Fruit fly (Drosophila melanogaster) whole organism, prepupa: ENCODE results near the gene wisp.

Source experiments
- Blimp-1 ChIP-seq: fragments of 200-800 bp; sonication (Bioruptor generic); optimal IDR thresholded peaks from 3 replicates; lab custom pipeline; 2017; ENCODE audit warnings: missing biosample characterization, missing genetic modification characterization, mild to moderate bottlenecking, moderate library complexity, missing genetic modification reagents
- CG10631 ChIP-seq: fragments of 200-800 bp; sonication (Bioruptor generic); optimal IDR thresholded peaks from 2 replicates; lab custom pipeline; 2016; ENCODE audit warnings: missing biosample characterization, missing genetic modification characterization
- CG10669 ChIP-seq: fragments of 200-800 bp; sonication (Bioruptor generic); optimal IDR thresholded peaks from 3 replicates; lab custom pipeline; 2018; ENCODE audit warnings: missing biosample characterization, mild to moderate bottlenecking, missing genetic modification characterization, moderate library complexity
- CG11762 ChIP-seq: fragments of 200-800 bp; sonication (Bioruptor generic); optimal IDR thresholded peaks from 3 replicates; lab custom pipeline; 2016; ENCODE audit warnings: missing biosample characterization, missing genetic modification characterization; ENCODE audit not compliant: insufficient read depth
- CG11902 ChIP-seq: fragments of 200-800 bp; sonication (Bioruptor generic); optimal IDR thresholded peaks from 3 replicates; lab custom pipeline; 2016; ENCODE audit warnings: missing biosample characterization, missing genetic modification characterization
- CG15336 ChIP-seq: fragments of 200-800 bp; sonication (Bioruptor generic); IDR thresholded peaks from 2 replicates; pipeline ENCODE4 v1.3.6; 2022; ENCODE audit warnings: missing biosample characterization, missing genetic modification characterization
- CG1621 ChIP-seq: fragments of 200-800 bp; sonication (Bioruptor generic); optimal IDR thresholded peaks from 3 replicates; lab custom pipeline; 2018; ENCODE audit warnings: missing biosample characterization, mild to moderate bottlenecking, missing genetic modification characterization
- CG16779 ChIP-seq: fragments of 200-800 bp; sonication (Bioruptor generic); optimal IDR thresholded peaks from 3 replicates; lab custom pipeline; 2017; ENCODE audit warnings: missing biosample characterization, mild to moderate bottlenecking, missing genetic modification characterization
- CG31627 ChIP-seq: fragments of 200-800 bp; sonication (Bioruptor generic); optimal IDR thresholded peaks from 3 replicates; lab custom pipeline; 2016; ENCODE audit warnings: missing biosample characterization, missing genetic modification characterization
- CG32006 ChIP-seq: fragments of 200-800 bp; sonication (Bioruptor generic); optimal IDR thresholded peaks from 3 replicates; lab custom pipeline; 2017; ENCODE audit warnings: missing biosample characterization, mild to moderate bottlenecking, missing genetic modification characterization
- CG4318 ChIP-seq: fragments of 200-800 bp; sonication (Bioruptor generic); optimal IDR thresholded peaks from 3 replicates; lab custom pipeline; 2017; ENCODE audit warnings: missing biosample characterization, mild to moderate bottlenecking, missing genetic modification characterization
- CG6163 ChIP-seq: fragments of 200-800 bp; sonication (Bioruptor generic); IDR thresholded peaks from 3 replicates; pipeline ENCODE4 v1.3.6; 2022; ENCODE audit warnings: missing biosample characterization, missing genetic modification characterization
- CG6276 ChIP-seq: fragments of 200-800 bp; sonication (Bioruptor generic); optimal IDR thresholded peaks from 2 replicates; lab custom pipeline; 2017; ENCODE audit warnings: missing biosample characterization, mild to moderate bottlenecking, missing genetic modification characterization
- CG6854 ChIP-seq: fragments of 200-800 bp; sonication (Bioruptor generic); optimal IDR thresholded peaks from 2 replicates; lab custom pipeline; 2017; ENCODE audit warnings: missing biosample characterization, mild to moderate bottlenecking, missing genetic modification characterization
- CG7368 ChIP-seq: fragments of 200-800 bp; sonication (Bioruptor generic); optimal IDR thresholded peaks from 3 replicates; lab custom pipeline; 2016; ENCODE audit warnings: missing biosample characterization, missing genetic modification characterization
- CG8119 ChIP-seq: fragments of 200-800 bp; sonication (Bioruptor generic); IDR thresholded peaks from 3 replicates; pipeline ENCODE4 v1.3.6; 2022; ENCODE audit warnings: missing biosample characterization, missing genetic modification characterization
- CG8319 ChIP-seq: fragments of 200-800 bp; sonication (Bioruptor generic); optimal IDR thresholded peaks from 3 replicates; lab custom pipeline; 2016; ENCODE audit warnings: missing biosample characterization, missing genetic modification characterization
- CG8632 ChIP-seq: fragments of 200-800 bp; sonication (Bioruptor generic); optimal IDR thresholded peaks from 3 replicates; lab custom pipeline; 2016; ENCODE audit warnings: missing biosample characterization, missing genetic modification characterization
- CG9139 ChIP-seq: fragments of 200-800 bp; sonication (Bioruptor generic); optimal IDR thresholded peaks from 3 replicates; lab custom pipeline; 2017; ENCODE audit warnings: missing biosample characterization, mild to moderate bottlenecking, missing genetic modification characterization
- Eip78C ChIP-seq: fragments of 200-800 bp; sonication (Bioruptor generic); peaks from one replicate; lab custom pipeline; 2016; ENCODE audit warnings: missing biosample characterization, missing genetic modification characterization
- Eip93F ChIP-seq: fragments of 200-800 bp; sonication (Bioruptor generic); optimal IDR thresholded peaks from 2 replicates; lab custom pipeline; 2016; ENCODE audit warnings: missing biosample characterization, mild to moderate bottlenecking, missing genetic modification characterization
- Ets96B ChIP-seq: fragments of 200-800 bp; optimal IDR thresholded peaks from 2 replicates; lab custom pipeline; 2019; ENCODE audit warnings: missing biosample characterization, mild to moderate bottlenecking, missing genetic modification characterization, moderate library complexity
- Gug ChIP-seq: fragments of 200-800 bp; sonication (Bioruptor generic); IDR thresholded peaks from 2 replicates; pipeline ENCODE4 v1.3.6; 2022; ENCODE audit warnings: missing biosample characterization, missing genetic modification characterization
- Hr38 ChIP-seq: sonication (Bioruptor generic); optimal IDR thresholded peaks from 2 replicates; lab custom pipeline; 2016; ENCODE audit warnings: missing biosample characterization, missing genetic modification characterization
- Hr39 ChIP-seq: fragments of 200-800 bp; sonication (Bioruptor generic); optimal IDR thresholded peaks from 2 replicates; lab custom pipeline; 2016; ENCODE audit warnings: missing biosample characterization, missing genetic modification characterization
- Hr4 ChIP-seq: fragments of 200-800 bp; sonication (Bioruptor generic); optimal IDR thresholded peaks from 3 replicates; lab custom pipeline; 2016; ENCODE audit warnings: missing biosample characterization, missing genetic modification characterization
- Lpt ChIP-seq: fragments of 200-800 bp; sonication (Bioruptor generic); optimal IDR thresholded peaks from 3 replicates; lab custom pipeline; 2016; ENCODE audit warnings: missing biosample characterization, missing genetic modification characterization
- Met ChIP-seq: fragments of 200-800 bp; sonication (Bioruptor generic); optimal IDR thresholded peaks from 3 replicates; lab custom pipeline; 2016; ENCODE audit warnings: missing biosample characterization, missing genetic modification characterization
- OdsH ChIP-seq: fragments of 200-800 bp; sonication (Bioruptor generic); optimal IDR thresholded peaks from 3 replicates; lab custom pipeline; 2016; ENCODE audit warnings: missing biosample characterization, missing genetic modification characterization
- Smox ChIP-seq: fragments of 200-800 bp; sonication (Bioruptor generic); optimal IDR thresholded peaks from 3 replicates; lab custom pipeline; 2016; ENCODE audit warnings: missing biosample characterization, missing genetic modification characterization
- Sox102F ChIP-seq: fragments of 200-800 bp; sonication (Bioruptor generic); optimal IDR thresholded peaks from 2 replicates; lab custom pipeline; 2016; ENCODE audit warnings: missing biosample characterization, mild to moderate bottlenecking, missing genetic modification characterization
- Sox14 ChIP-seq: fragments of 200-800 bp; sonication (Bioruptor generic); optimal IDR thresholded peaks from 3 replicates; lab custom pipeline; 2016; ENCODE audit warnings: missing biosample characterization, missing genetic modification characterization
- achi ChIP-seq: fragments of 200-800 bp; sonication (Bioruptor generic); optimal IDR thresholded peaks from 3 replicates; lab custom pipeline; 2016; ENCODE audit warnings: missing biosample characterization, missing genetic modification characterization
- acj6 ChIP-seq: fragments of 200-800 bp; sonication (Bioruptor generic); optimal IDR thresholded peaks from 3 replicates; lab custom pipeline; 2016; ENCODE audit warnings: missing biosample characterization, missing genetic modification characterization
- cyc ChIP-seq: fragments of 200-800 bp; sonication (Bioruptor generic); optimal IDR thresholded peaks from 3 replicates; lab custom pipeline; 2016; ENCODE audit warnings: missing biosample characterization, missing genetic modification characterization
- dac ChIP-seq: fragments of 200-800 bp; sonication (Bioruptor generic); optimal IDR thresholded peaks from 2 replicates; lab custom pipeline; 2017; ENCODE audit warnings: missing biosample characterization, mild to moderate bottlenecking, missing genetic modification characterization
- eg ChIP-seq: fragments of 200-800 bp; sonication (Bioruptor generic); IDR thresholded peaks from 3 replicates; pipeline ENCODE4 v1.3.6; 2022; ENCODE audit warnings: missing biosample characterization, missing genetic modification characterization
- esn ChIP-seq: fragments of 200-800 bp; sonication (Bioruptor generic); optimal IDR thresholded peaks from 2 replicates; lab custom pipeline; 2016; ENCODE audit warnings: missing biosample characterization, mild to moderate bottlenecking, missing genetic modification characterization, moderate library complexity
- fd59A ChIP-seq: fragments of 200-800 bp; sonication (Bioruptor generic); optimal IDR thresholded peaks from 2 replicates; lab custom pipeline; 2017; ENCODE audit warnings: missing biosample characterization, mild to moderate bottlenecking, missing genetic modification characterization, missing genetic modification reagents
- fd85E ChIP-seq: fragments of 200-800 bp; sonication (Bioruptor generic); optimal IDR thresholded peaks from 3 replicates; lab custom pipeline; 2016; ENCODE audit warnings: missing biosample characterization, missing genetic modification characterization
- fkh ChIP-seq: fragments of 200-800 bp; sonication (Bioruptor generic); optimal IDR thresholded peaks from 3 replicates; lab custom pipeline; 2017; ENCODE audit warnings: missing biosample characterization, mild to moderate bottlenecking, missing genetic modification characterization, moderate library complexity
- lz ChIP-seq: fragments of 200-800 bp; sonication (Bioruptor generic); optimal IDR thresholded peaks from 3 replicates; lab custom pipeline; 2016; ENCODE audit warnings: missing biosample characterization, missing genetic modification characterization
- net ChIP-seq: fragments of 200-800 bp; sonication (Bioruptor generic); optimal IDR thresholded peaks from 3 replicates; lab custom pipeline; 2016; ENCODE audit warnings: missing biosample characterization, missing genetic modification characterization
- pdm3 ChIP-seq: fragments of 200-800 bp; sonication (Bioruptor generic); optimal IDR thresholded peaks from 3 replicates; lab custom pipeline; 2016; ENCODE audit warnings: missing biosample characterization, missing genetic modification characterization
- salr ChIP-seq, 2 experiments: fragments of 200-800 bp; sonication (Bioruptor generic); optimal IDR thresholded peaks; 3 replicates each; lab custom pipeline; 2016 to 2018; ENCODE audit warnings: missing biosample characterization in 2 of 2, missing genetic modification characterization in 2 of 2, mild to moderate bottlenecking in 1 of 2
- spab ChIP-seq: fragments of 200-800 bp; sonication (Bioruptor generic); optimal IDR thresholded peaks from 2 replicates; lab custom pipeline; 2017; ENCODE audit warnings: missing biosample characterization, mild to moderate bottlenecking, missing genetic modification characterization, missing genetic modification reagents
- ss ChIP-seq, 2 experiments: fragments of 200-800 bp; sonication (Bioruptor generic); optimal IDR thresholded peaks; 2 replicates in 1 of 2; 3 replicates in 1 of 2; lab custom pipeline; 2017 to 2018; ENCODE audit warnings: mild to moderate bottlenecking in 2 of 2, missing biosample characterization in 2 of 2, missing genetic modification characterization in 2 of 2, moderate library complexity in 1 of 2
- svp ChIP-seq: fragments of 200-800 bp; sonication (Bioruptor generic); peaks from one replicate; lab custom pipeline; 2016; ENCODE audit warnings: missing biosample characterization, missing genetic modification characterization
- topi ChIP-seq: fragments of 200-800 bp; sonication (Bioruptor generic); optimal IDR thresholded peaks from 3 replicates; lab custom pipeline; 2016; ENCODE audit warnings: missing biosample characterization, missing genetic modification characterization
- vri ChIP-seq: fragments of 200-800 bp; sonication (Bioruptor generic); optimal IDR thresholded peaks from 3 replicates; lab custom pipeline; 2016; ENCODE audit warnings: missing biosample characterization, mild to moderate bottlenecking, missing genetic modification characterization

Gene wisp

DNA sequence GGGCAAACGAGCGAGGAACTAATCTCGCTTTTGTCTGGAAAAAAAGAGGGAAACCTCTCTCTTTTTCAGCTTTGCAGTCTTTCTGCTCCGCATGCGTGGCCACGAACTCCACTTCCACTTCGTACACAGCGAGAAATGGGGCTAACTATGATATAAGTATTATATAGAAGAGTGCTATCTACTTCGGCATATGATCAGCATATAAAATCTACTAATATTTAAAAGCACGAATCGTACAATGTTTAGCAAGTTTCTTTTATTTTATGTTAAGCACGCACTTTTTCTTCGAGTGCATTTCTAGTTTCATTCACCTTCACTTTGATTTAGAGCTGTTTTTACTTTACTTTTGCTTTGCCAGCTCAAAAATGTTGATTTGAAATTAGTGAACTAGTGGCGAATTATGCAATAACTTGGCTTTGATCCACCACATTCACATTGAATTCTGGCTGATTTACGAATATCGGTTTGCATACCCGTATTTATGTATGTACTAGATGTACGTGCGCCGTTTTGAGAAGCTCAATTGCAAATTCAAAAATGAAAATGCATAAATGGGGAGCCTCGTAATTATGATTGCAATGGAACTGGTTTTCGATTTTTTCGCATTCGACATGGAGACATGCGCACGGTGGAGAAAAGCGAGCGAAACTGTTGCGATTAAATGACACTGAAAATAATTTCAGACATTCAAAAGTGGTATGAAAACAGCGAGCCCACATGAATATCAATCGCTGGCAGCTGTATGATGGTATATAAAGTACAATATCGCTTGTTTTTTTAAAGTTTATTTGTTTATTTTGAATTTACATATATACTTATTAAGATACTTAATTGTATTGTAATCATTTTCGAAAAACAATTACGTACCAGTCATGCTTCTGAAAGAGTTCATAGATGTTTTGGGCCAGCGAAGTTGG, 36.0 kb upstream of the wisp start:
- peak; percentile 90 for TF ChIP-seq achi (GFP tag; lab: Kevin White, UChicago)
- TF ChIP-seq CG8119 (GFP tag; lab: Robert Waterston, UW), result peak; percentile 96
- TF ChIP-seq dac (GFP tag; lab: Kevin White, UChicago), result peak; percentile 91
- peak; percentile 98 for TF ChIP-seq CG6163 (GFP tag; lab: Robert Waterston, UW)
- TF ChIP-seq CG16779 (tag; lab: Kevin White, UChicago), result peak; percentile 89
- peak; percentile 85 for TF ChIP-seq spab (GFP tag; lab: Kevin White, UChicago)
- TF ChIP-seq lz (GFP tag; lab: Kevin White, UChicago), result peak; percentile 88
- peak; percentile 56 for TF ChIP-seq CG6854 (GFP tag; lab: Kevin White, UChicago)
- peak; percentile 80 to 82 for TF ChIP-seq salr (GFP tag; optimal IDR thresholded peaks at IDR 0.05; lab: Kevin White, UChicago)
- peak; percentile 92 for TF ChIP-seq CG7368
- peak; percentile 81 for TF ChIP-seq cyc (GFP tag; lab: Kevin White, UChicago)
- peak; percentile 90 for TF ChIP-seq Ets96B (tag; lab: Kevin White, UChicago)
- peak; percentile 99 for TF ChIP-seq Eip78C (GFP tag; lab: Kevin White, UChicago)
- peak; percentile 2 for TF ChIP-seq fkh (GFP tag; lab: Kevin White, UChicago)
- no peak for TF ChIP-seq Hr38 (GFP tag; lab: Kevin White, UChicago)
- peak; percentile 93 for TF ChIP-seq pdm3 (GFP tag; lab: Kevin White, UChicago)
- TF ChIP-seq ss (GFP tag; optimal IDR thresholded peaks at IDR 0.05; lab: Kevin White, UChicago), result peak; percentile 93 to 94
- peak; percentile 82 for TF ChIP-seq Met (GFP tag; lab: Kevin White, UChicago)
- peak; percentile 80 for TF ChIP-seq Sox102F
- TF ChIP-seq Gug (GFP tag; lab: Robert Waterston, UW), result peak; percentile 95
- TF ChIP-seq CG32006 (GFP tag; lab: Kevin White, UChicago), result peak; percentile 95
- peak; percentile 67 for TF ChIP-seq fd85E (GFP tag; lab: Kevin White, UChicago)
- TF ChIP-seq CG11902 (GFP tag; lab: Kevin White, UChicago), result peak; percentile 77
- peak; percentile 75 for TF ChIP-seq Smox (GFP tag; lab: Kevin White, UChicago)
- peak; percentile 89 for TF ChIP-seq CG8632 (GFP tag; lab: Kevin White, UChicago)
- peak; percentile 80 for TF ChIP-seq vri (GFP tag; lab: Kevin White, UChicago)
- TF ChIP-seq CG15336 (GFP tag; lab: Robert Waterston, UW), result peak; percentile 97
- peak; percentile 78 for TF ChIP-seq CG8319 (GFP tag; lab: Kevin White, UChicago)
- TF ChIP-seq Eip93F (GFP tag; lab: Kevin White, UChicago), result peak; percentile 0
- TF ChIP-seq CG31627, result peak; percentile 81
- TF ChIP-seq svp (GFP tag; lab: Kevin White, UChicago), result peak; percentile 88
- peak; percentile 86 for TF ChIP-seq esn (GFP tag; lab: Kevin White, UChicago)
- peak; percentile 88 for TF ChIP-seq CG11762 (GFP tag; lab: Kevin White, UChicago)
- peak; percentile 93 for TF ChIP-seq acj6
- TF ChIP-seq Hr39 (GFP tag; lab: Kevin White, UChicago), result peak; percentile 79
- TF ChIP-seq net (GFP tag; lab: Kevin White, UChicago), result peak; percentile 95
- TF ChIP-seq Lpt (GFP tag; lab: Kevin White, UChicago), result peak; percentile 93
- TF ChIP-seq eg (GFP tag; lab: Robert Waterston, UW), result peak; percentile 98
- peak; percentile 86 for TF ChIP-seq CG9139
- peak; percentile 51 for TF ChIP-seq Blimp-1
- peak; percentile 93 for TF ChIP-seq OdsH (GFP tag; lab: Kevin White, UChicago)
- peak; percentile 90 for TF ChIP-seq CG1621
- peak; percentile 96 for TF ChIP-seq Hr4
- peak; percentile 94 for TF ChIP-seq CG4318 (GFP tag; lab: Kevin White, UChicago)
- peak; percentile 93 for TF ChIP-seq CG6276 (GFP tag; lab: Kevin White, UChicago)
- TF ChIP-seq CG10669 (GFP tag; lab: Kevin White, UChicago), result peak; percentile 89
- peak; percentile 90 for TF ChIP-seq fd59A (GFP tag; lab: Kevin White, UChicago)
- TF ChIP-seq topi (GFP tag; lab: Kevin White, UChicago), result peak; percentile 87
- peak; percentile 92 for TF ChIP-seq Sox14
- peak; percentile 87 for TF ChIP-seq CG10631 (GFP tag; lab: Kevin White, UChicago)
